Fruit fly (Drosophila melanogaster) whole organism, embryonic: ENCODE results near the gene CG9018.

Experiments
- Awh ChIP-seq: fragments of 200-800 bp; sonication (Bioruptor generic); IDR thresholded peaks from 2 replicates; pipeline ENCODE4, ENCODE4 v1.3.6; 2022; ENCODE audit warnings: missing biosample characterization, missing genetic modification characterization
- Bdp1 ChIP-seq: fragments of 200-800 bp; sonication (Bioruptor generic); optimal IDR thresholded peaks from 3 replicates; lab custom pipeline; 2016; ENCODE audit warnings: missing biosample characterization, missing genetic modification characterization
- CG11093 ChIP-seq: fragments of 200-800 bp; sonication (Bioruptor generic); IDR thresholded peaks from 3 replicates; pipeline ENCODE4 v1.3.6; 2022; ENCODE audit warnings: missing biosample characterization, missing genetic modification characterization
- CG12155 ChIP-seq: fragments of 200-800 bp; sonication (Bioruptor generic); optimal IDR thresholded peaks from 3 replicates; lab custom pipeline; 2016; ENCODE audit warnings: missing biosample characterization, missing genetic modification characterization
- CG12659 ChIP-seq: fragments of 200-800 bp; sonication (Bioruptor generic); optimal IDR thresholded peaks from 3 replicates; lab custom pipeline; 2017; ENCODE audit warnings: mild to moderate bottlenecking, missing biosample characterization, missing genetic modification reagents, missing genetic modification characterization
- CG17568 ChIP-seq: fragments of 200-800 bp; sonication (Bioruptor generic); optimal IDR thresholded peaks from 2 replicates; lab custom pipeline; 2018; ENCODE audit warnings: missing biosample characterization, mild to moderate bottlenecking, missing genetic modification characterization, moderate library complexity
- CG1792 ChIP-seq: fragments of 200-800 bp; sonication (Bioruptor generic); optimal IDR thresholded peaks from 2 replicates; lab custom pipeline; 2016; ENCODE audit warnings: missing biosample characterization, missing genetic modification characterization
- CG18011 ChIP-seq: fragments of 200-800 bp; sonication (Bioruptor generic); optimal IDR thresholded peaks from 2 replicates; lab custom pipeline; 2017; ENCODE audit warnings: missing biosample characterization, missing genetic modification characterization, mild to moderate bottlenecking, moderate library complexity, missing genotype
- CG18476 ChIP-seq: fragments of 200-800 bp; sonication (Bioruptor generic); optimal IDR thresholded peaks from 2 replicates; lab custom pipeline; 2016; ENCODE audit warnings: missing biosample characterization, mild to moderate bottlenecking, missing genetic modification characterization
- CG2678 ChIP-seq: fragments of 200-800 bp; sonication (Bioruptor generic); optimal IDR thresholded peaks from 3 replicates; lab custom pipeline; 2019; ENCODE audit warnings: missing biosample characterization, mild to moderate bottlenecking, missing genetic modification characterization, moderate library complexity
- CG2712 ChIP-seq: fragments of 200-800 bp; optimal IDR thresholded peaks from 3 replicates; lab custom pipeline; 2019; ENCODE audit warnings: missing biosample characterization, mild to moderate bottlenecking, missing genetic modification characterization, moderate library complexity
- CG31388 ChIP-seq: fragments of 200-800 bp; sonication (Bioruptor generic); optimal IDR thresholded peaks from 2 replicates; lab custom pipeline; 2016; ENCODE audit warnings: missing biosample characterization, missing genetic modification characterization
- CG34224 ChIP-seq: fragments of 200-800 bp; sonication (Bioruptor generic); IDR thresholded peaks from 3 replicates; pipeline ENCODE4 v1.3.6; 2022; ENCODE audit warnings: missing biosample characterization, missing genetic modification characterization; ENCODE audit not compliant: partially characterized antibody
- CG4424 ChIP-seq: fragments of 200-800 bp; sonication (Bioruptor generic); optimal IDR thresholded peaks from 3 replicates; lab custom pipeline; 2016; ENCODE audit warnings: missing biosample characterization, missing genetic modification characterization
- CG7556 ChIP-seq: fragments of 200-800 bp; sonication (Bioruptor generic); optimal IDR thresholded peaks from 2 replicates; lab custom pipeline; 2017; ENCODE audit warnings: missing biosample characterization, mild to moderate bottlenecking, missing genetic modification characterization
- CG7963 ChIP-seq: fragments of 200-800 bp; sonication (Bioruptor generic); IDR thresholded peaks from 3 replicates; pipeline ENCODE4 v1.3.6; 2022; ENCODE audit warnings: missing biosample characterization, missing genetic modification characterization; ENCODE audit not compliant: partially characterized antibody
- CG8944 ChIP-seq: fragments of 200-800 bp; sonication (Bioruptor generic); optimal IDR thresholded peaks from 3 replicates; lab custom pipeline; 2016; ENCODE audit warnings: missing biosample characterization, missing genetic modification characterization
- CG9609 ChIP-seq: fragments of 200-800 bp; sonication (Bioruptor generic); optimal IDR thresholded peaks from 3 replicates; lab custom pipeline; 2016; ENCODE audit warnings: missing biosample characterization, missing genetic modification characterization
- CG9797 ChIP-seq: fragments of 200-800 bp; sonication (Bioruptor generic); optimal IDR thresholded peaks from 3 replicates; lab custom pipeline; 2018; ENCODE audit warnings: missing biosample characterization, mild to moderate bottlenecking, missing genetic modification characterization
- Deaf1 ChIP-seq: fragments of 200-800 bp; optimal IDR thresholded peaks from 3 replicates; lab custom pipeline; 2019; ENCODE audit warnings: missing biosample characterization, mild to moderate bottlenecking, missing genetic modification characterization, moderate library complexity
- Dek ChIP-seq: fragments of 200-800 bp; sonication (Bioruptor generic); optimal IDR thresholded peaks from 3 replicates; lab custom pipeline; 2019; ENCODE audit warnings: missing biosample characterization, mild to moderate bottlenecking, missing genetic modification characterization, moderate library complexity
- Dip2 ChIP-seq: fragments of 200-800 bp; sonication (Bioruptor generic); IDR thresholded peaks from 2 replicates; pipeline ENCODE4 v1.3.6; 2022; ENCODE audit warnings: missing biosample characterization, missing genetic modification characterization
- Drgx ChIP-seq: fragments of 200-800 bp; sonication (Bioruptor generic); IDR thresholded peaks from 2 replicates; pipeline ENCODE4 v1.3.6; 2022; ENCODE audit warnings: missing biosample characterization, missing genetic modification characterization
- Hmr ChIP-seq: fragments of 200-800 bp; sonication (Bioruptor generic); optimal IDR thresholded peaks from 3 replicates; lab custom pipeline; 2017; ENCODE audit warnings: mild to moderate bottlenecking, missing biosample characterization, missing genetic modification reagents, missing genetic modification characterization
- MESR4 ChIP-seq: fragments of 200-800 bp; sonication (Bioruptor generic); optimal IDR thresholded peaks from 2 replicates; lab custom pipeline; 2018; ENCODE audit warnings: missing biosample characterization, mild to moderate bottlenecking, missing genetic modification characterization, moderate library complexity
- Pdp1 ChIP-seq, 2 experiments: fragments of 200-800 bp; sonication (Bioruptor generic); optimal IDR thresholded peaks; 3 replicates each; lab custom pipeline; 2016; ENCODE audit warnings: missing biosample characterization in 2 of 2, missing genetic modification characterization in 2 of 2, mild to moderate bottlenecking in 1 of 2, moderate library complexity in 1 of 2
- YL-1 ChIP-seq: fragments of 200-800 bp; sonication (Bioruptor generic); optimal IDR thresholded peaks from 3 replicates; lab custom pipeline; 2017; ENCODE audit warnings: missing biosample characterization, mild to moderate bottlenecking, missing genetic modification characterization
- amos ChIP-seq: fragments of 200-800 bp; sonication (Bioruptor generic); IDR thresholded peaks from 2 replicates; pipeline ENCODE4 v1.3.6; 2022; ENCODE audit warnings: missing biosample characterization, missing genetic modification characterization; ENCODE audit not compliant: partially characterized antibody
- cad ChIP-seq: fragments of >200 bp; optimal IDR thresholded peaks from 2 replicates; lab custom pipeline; 2017; ENCODE audit warnings: missing biosample characterization, missing genetic modification characterization
- cg ChIP-seq: fragments of 200-800 bp; sonication (Bioruptor generic); optimal IDR thresholded peaks from 3 replicates; lab custom pipeline; 2019; ENCODE audit warnings: missing biosample characterization, mild to moderate bottlenecking, missing genetic modification characterization, moderate library complexity
- crp ChIP-seq, 2 experiments: fragments of 200-800 bp; sonication (Bioruptor generic); optimal IDR thresholded peaks; 2 replicates in 1 of 2; 3 replicates in 1 of 2; lab custom pipeline; 2017; ENCODE audit warnings: missing biosample characterization in 2 of 2, missing genetic modification characterization in 2 of 2, mild to moderate bottlenecking in 1 of 2, moderate library complexity in 1 of 2
- dan ChIP-seq: fragments of 200-800 bp; sonication (Bioruptor generic); IDR thresholded peaks from 2 replicates; pipeline ENCODE4 v1.3.6; 2022; ENCODE audit warnings: missing biosample characterization, missing genetic modification characterization
- ems ChIP-seq: fragments of 200-800 bp; sonication (Bioruptor generic); optimal IDR thresholded peaks from 3 replicates; lab custom pipeline; 2016; ENCODE audit warnings: missing biosample characterization, missing genetic modification characterization
- ftz-f1 ChIP-seq: fragments of 200-800 bp; sonication (Bioruptor generic); optimal IDR thresholded peaks from 2 replicates; lab custom pipeline; 2016; ENCODE audit warnings: missing biosample characterization, missing genetic modification characterization
- inv ChIP-seq: fragments of 200-800 bp; sonication (Bioruptor generic); IDR thresholded peaks from 2 replicates; pipeline ENCODE4 v1.3.6; 2022; ENCODE audit warnings: missing biosample characterization, missing genetic modification characterization; ENCODE audit not compliant: partially characterized antibody
- jigr1 ChIP-seq: fragments of 200-800 bp; sonication (Bioruptor generic); IDR thresholded peaks from 3 replicates; pipeline ENCODE4 v1.3.6; 2022; ENCODE audit warnings: missing biosample characterization, missing genetic modification characterization
- nerfin-1 ChIP-seq: fragments of 200-800 bp; sonication (Bioruptor generic); optimal IDR thresholded peaks from 3 replicates; lab custom pipeline; 2019; ENCODE audit warnings: missing biosample characterization, mild to moderate bottlenecking, missing genetic modification characterization, moderate library complexity
- rib ChIP-seq: fragments of 200-800 bp; sonication (Bioruptor generic); IDR thresholded peaks from 2 replicates; pipeline ENCODE4 v1.3.6; 2022; ENCODE audit warnings: missing biosample characterization, missing genetic modification characterization
- sc ChIP-seq, 3 experiments: fragments of >200 bp in 2 of 3; fragments of 200-800 bp in 1 of 3; sonication (Bioruptor generic) in 1 of 3; optimal IDR thresholded peaks; 2 replicates in 2 of 3; 3 replicates in 1 of 3; lab custom pipeline; 2017; ENCODE audit warnings: mild to moderate bottlenecking in 1 of 3, missing biosample characterization in 1 of 3, missing genetic modification characterization in 1 of 3, missing genetic modification reagents in 1 of 3
- sd ChIP-seq: fragments of 200-800 bp; sonication (Bioruptor generic); optimal IDR thresholded peaks from 3 replicates; lab custom pipeline; 2018; ENCODE audit warnings: missing biosample characterization, mild to moderate bottlenecking, missing genetic modification characterization, moderate library complexity
- sob ChIP-seq: fragments of 200-800 bp; sonication (Bioruptor generic); IDR thresholded peaks from 2 replicates; pipeline ENCODE4 v1.3.6; 2022; ENCODE audit warnings: missing biosample characterization, missing genetic modification characterization
- stc ChIP-seq: fragments of 200-800 bp; sonication (Bioruptor generic); IDR thresholded peaks from 2 replicates; pipeline ENCODE4 v1.3.6; 2022; ENCODE audit warnings: missing biosample characterization, missing genetic modification characterization
- unc-4 ChIP-seq: fragments of 200-800 bp; sonication (Bioruptor generic); IDR thresholded peaks from 2 replicates; pipeline ENCODE4 v1.3.6; 2022; ENCODE audit warnings: missing biosample characterization, missing genetic modification characterization; ENCODE audit not compliant: partially characterized antibody
- vvl ChIP-seq: fragments of 200-800 bp; sonication (Bioruptor generic); IDR thresholded peaks from 2 replicates; pipeline ENCODE4 v1.3.6; 2022; ENCODE audit warnings: missing biosample characterization, missing genetic modification characterization
- wor ChIP-seq: fragments of 200-800 bp; sonication (Bioruptor generic); IDR thresholded peaks from 2 replicates; pipeline ENCODE4 v1.3.6; 2022; ENCODE audit warnings: missing biosample characterization, missing genetic modification characterization

The CG9018 gene

dm6 chr3L:2282506-2282905 is 45.6 kb upstream of the CG9018 start, which contains the start of gene MsR2 (continued):
- TF ChIP-seq Dip2 (GFP tag; lab: Robert Waterston, UW) (no peak), crp (GFP tag; optimal IDR thresholded peaks at IDR 0.05; lab: Kevin White, UChicago) (peak in 1 of 2 experiments; percentile 69), unc-4 (GFP tag; lab: Robert Waterston, UW) (0 out of 2 replicates have a peak, but pooled peaks have one; percentile 29), stc (GFP tag; lab: Robert Waterston, UW) (no peak), Deaf1 (tag; lab: Kevin White, UChicago) (peak; percentile 88), CG12659 (GFP tag; lab: Kevin White, UChicago) (no peak)
- TF ChIP-seq, all 482 proteins: peak for 10

DNA sequence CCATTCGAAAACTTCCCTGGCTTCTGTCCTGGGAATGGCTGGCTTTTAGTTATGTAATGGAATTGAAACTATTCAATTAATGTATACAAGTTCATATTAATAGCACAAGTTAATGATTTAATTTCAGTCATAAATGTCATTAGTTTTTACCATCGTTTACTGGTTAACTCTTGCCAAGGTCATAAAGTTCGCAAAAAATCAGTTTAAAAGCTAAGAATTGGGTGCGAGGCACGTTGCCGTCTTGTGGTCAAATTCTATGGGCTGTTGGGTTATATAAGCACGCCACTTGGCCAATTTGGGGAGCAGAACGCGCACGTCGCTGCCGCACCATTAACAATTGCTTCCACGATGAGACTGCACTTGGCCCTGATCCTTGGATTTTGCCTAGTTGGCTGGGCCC is 39.4 kb upstream of the CG9018 start, which contains the start of gene yellow-g2:
Gene yellow-g2 (plus strand): TSS at position 301 of the 400 bp plus-strand sequence.
- TF ChIP-seq cg (GFP tag; lab: Kevin White, UChicago), result no peak
- TF ChIP-seq CG18476 (GFP tag; lab: Kevin White, UChicago), result no peak
- TF ChIP-seq Awh (GFP tag; lab: Robert Waterston, UW), result no peak
- TF ChIP-seq wor, result no peak
- no peak for TF ChIP-seq sob
- no peak for TF ChIP-seq CG8944 (GFP tag; lab: Kevin White, UChicago)
- no peak for TF ChIP-seq CG9609
- TF ChIP-seq CG9797 (GFP tag; lab: Kevin White, UChicago), result no peak
- TF ChIP-seq CG2712 (tag; lab: Kevin White, UChicago), result no peak
- TF ChIP-seq rib (GFP tag; lab: Robert Waterston, UW), result no peak
- no peak for TF ChIP-seq sc (optimal IDR thresholded peaks at IDR 0.05; lab: Kevin White, UChicago)
- TF ChIP-seq sc (GFP tag; optimal IDR thresholded peaks at IDR 0.05; lab: Kevin White, UChicago), result no peak
- no peak for TF ChIP-seq CG31388 (GFP tag; lab: Kevin White, UChicago)
- no peak for TF ChIP-seq Drgx (GFP tag; lab: Robert Waterston, UW)
- no peak for TF ChIP-seq stc (GFP tag; lab: Robert Waterston, UW)
- TF ChIP-seq CG7963 (GFP tag; lab: Robert Waterston, UW), result no peak
- no peak for TF ChIP-seq ems (GFP tag; lab: Kevin White, UChicago)

dm6 chr3L:2273392-2273791 is 36.5 kb upstream of the CG9018 start:
- peak; percentile 46; the same call in 1 of the 2 replicates for TF ChIP-seq amos
- no peak for TF ChIP-seq CG12155 (GFP tag; lab: Kevin White, UChicago)
- peak; percentile 22 for TF ChIP-seq Bdp1 (GFP tag; lab: Kevin White, UChicago)
- no peak for TF ChIP-seq nerfin-1 (tag; lab: Kevin White, UChicago)
- no peak for TF ChIP-seq dan
- TF ChIP-seq YL-1 (GFP tag; lab: Kevin White, UChicago), result no peak
- TF ChIP-seq CG18011 (GFP tag; lab: Kevin White, UChicago), result no peak
- TF ChIP-seq ftz-f1 (GFP tag; lab: Kevin White, UChicago), result no peak
- no peak for TF ChIP-seq sob
- no peak for TF ChIP-seq CG7556 (GFP tag; lab: Kevin White, UChicago)
- TF ChIP-seq CG2678, result no peak
- TF ChIP-seq, all 482 proteins: peak for 2

dm6 chr3L:2272669-2273068 is 35.8 kb upstream of the CG9018 start, which contains the start of gene yellow-g:
Gene yellow-g, minus strand, starts transcription at chr3L:2272769.
- TF ChIP-seq Dek (tag; lab: Kevin White, UChicago) (no peak), jigr1 (GFP tag; lab: Robert Waterston, UW) (no peak), CG4424 (GFP tag; lab: Kevin White, UChicago) (no peak), CG34224 (GFP tag; lab: Robert Waterston, UW) (no peak), Pdp1 (GFP tag; optimal IDR thresholded peaks at IDR 0.05; lab: Kevin White, UChicago) (no peak), CG1792 (GFP tag; lab: Kevin White, UChicago) (no peak), MESR4 (no peak), sd (tag; lab: Kevin White, UChicago) (no peak), cad (GFP tag; lab: Kevin White, UChicago) (no peak), Hmr (no peak), inv (GFP tag; lab: Robert Waterston, UW) (no peak), vvl (GFP tag; lab: Robert Waterston, UW) (no peak), CG17568 (GFP tag; lab: Kevin White, UChicago) (no peak), CG11093 (GFP tag; lab: Robert Waterston, UW) (no peak)
